Fruit fly (Drosophila melanogaster): ENCODE measurements around the gene CG7551.
A peak's percentile ranks its signal among the peaks of the same experiment; 100 is the strongest.

DNA sequence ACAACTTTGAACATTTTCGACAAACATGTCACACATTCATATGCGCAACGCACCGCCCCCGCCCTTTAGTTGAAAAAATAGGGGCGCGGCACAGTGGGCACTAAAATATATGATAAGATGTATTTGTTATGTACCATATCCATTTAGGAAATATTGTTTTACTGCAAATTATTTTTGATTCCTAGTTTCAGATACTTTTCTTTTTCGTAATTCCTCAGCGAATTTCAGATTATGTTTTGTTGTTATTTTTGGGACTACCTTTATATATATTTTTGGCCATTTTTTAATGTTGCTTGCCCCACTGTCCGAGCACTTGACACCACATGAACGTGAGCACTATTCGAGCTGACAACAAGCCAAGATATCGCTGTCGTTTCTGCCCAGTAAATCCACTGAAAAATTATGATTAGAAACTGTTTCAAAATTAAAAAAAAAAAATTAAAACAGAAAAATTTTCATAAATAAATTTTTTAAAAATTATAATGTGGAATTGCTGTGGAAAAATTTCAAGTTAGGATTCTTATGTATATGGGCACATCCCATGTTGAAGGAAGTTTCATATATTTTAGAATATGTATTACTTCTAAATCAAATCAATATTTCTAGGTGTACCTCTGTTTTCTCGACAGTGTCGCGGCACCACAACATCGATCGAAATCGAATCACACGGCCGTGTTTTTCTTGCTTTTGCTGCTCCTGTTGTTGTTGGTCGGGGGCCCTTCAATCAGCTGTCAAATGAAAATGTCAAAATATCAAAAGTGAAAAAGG lies 40.8 kb upstream of the CG7551 start:
- no peak for TF ChIP-seq N (GFP tag; optimal IDR thresholded peaks at IDR 0.05)
- no peak for TF ChIP-seq Dfd (GFP tag; optimal IDR thresholded peaks at IDR 0.05)
- TF ChIP-seq rgr (GFP tag; optimal IDR thresholded peaks at IDR 0.05), result peak; percentile 16
- TF ChIP-seq Abd-B (GFP tag; optimal IDR thresholded peaks at IDR 0.05), result no peak
- TF ChIP-seq HLH106 (tag; optimal IDR thresholded peaks at IDR 0.05), result no peak
- no peak for TF ChIP-seq h (GFP tag; optimal IDR thresholded peaks at IDR 0.05)
- no peak for TF ChIP-seq Dif (GFP tag; optimal IDR thresholded peaks at IDR 0.05; ENCODE audit: partially characterized antibody)
- no peak for TF ChIP-seq Hr78 (GFP tag; optimal IDR thresholded peaks at IDR 0.05)

All from whole organism, wandering third instar larva.